Fruit fly (Drosophila melanogaster): ENCODE data around the gene hoip.

DNA sequence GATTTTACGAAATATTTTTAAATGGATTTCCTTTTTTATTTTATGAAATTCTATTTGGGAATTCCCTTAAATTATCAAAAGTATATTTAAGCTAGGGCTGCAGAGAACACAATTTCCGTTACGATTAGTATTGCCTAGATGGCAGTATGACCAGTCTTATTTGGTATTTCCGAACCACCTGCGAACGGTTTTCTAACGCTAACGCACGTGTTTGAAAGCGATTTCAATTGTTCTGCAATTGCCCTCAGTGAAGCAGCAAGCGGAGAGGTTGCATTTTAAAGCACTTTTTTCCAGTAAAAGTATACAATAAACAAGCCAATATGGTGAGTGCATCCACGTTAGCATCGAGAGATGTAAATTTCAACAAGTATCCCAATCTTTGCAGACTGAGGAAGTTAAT is at the start of gene hoip:
- TF ChIP-seq usp (GFP tag; optimal IDR thresholded peaks at IDR 0.05), result no peak
- no peak for TF ChIP-seq psq (optimal IDR thresholded peaks at IDR 0.05)
- no peak for TF ChIP-seq pan (optimal IDR thresholded peaks at IDR 0.05)
- TF ChIP-seq Dll (optimal IDR thresholded peaks at IDR 0.05), result no peak
- no peak for TF ChIP-seq EcR (GFP tag; optimal IDR thresholded peaks at IDR 0.05)
